Worm (Caenorhabditis elegans) whole organism, young adult: Measurements from ENCODE around the gene col-73.

Experiments
- B0261.1 ChIP-seq: sonication (generic microtip); optimal IDR thresholded peaks from 2 replicates; lab custom pipeline; 2016; ENCODE audit warnings: mild to moderate bottlenecking, missing genetic modification characterization, moderate library complexity, missing compliant biosample characterization
- C06A6.2 ChIP-seq: fragments of 200-800 bp; sonication (Bioruptor generic); conservative IDR thresholded peaks from 2 replicates; pipeline ENCODE4 v1.3.6; 2022; ENCODE audit warnings: missing genetic modification characterization, missing compliant biosample characterization
- F22D6.2 ChIP-seq: sonication (generic microtip); optimal IDR thresholded peaks from 2 replicates; lab custom pipeline; 2016; ENCODE audit warnings: mild to moderate bottlenecking, missing genetic modification characterization, missing compliant biosample characterization
- F55B11.4 ChIP-seq: sonication (generic microtip); optimal IDR thresholded peaks from 2 replicates; lab custom pipeline; 2016; ENCODE audit warnings: missing compliant biosample characterization, missing genetic modification characterization, borderline replicate concordance; ENCODE audit not compliant: insufficient read depth
- K12H6.12 ChIP-seq: fragments of 200-800 bp; sonication (Bioruptor generic); optimal IDR thresholded peaks from 2 replicates; lab custom pipeline; 2018; ENCODE audit warnings: mild to moderate bottlenecking, missing genetic modification characterization, missing compliant biosample characterization
- Y67H2A.10 ChIP-seq: fragments of 200-800 bp; sonication (Bioruptor generic); conservative IDR thresholded peaks from 2 replicates; pipeline ENCODE4 v1.3.6; 2022; ENCODE audit warnings: missing genetic modification reagents, missing genetic modification characterization, missing compliant biosample characterization
- aptf-3 ChIP-seq: fragments of 200-800 bp; sonication (Bioruptor generic); IDR thresholded peaks from 2 replicates; pipeline ENCODE4 v1.3.6; 2022; ENCODE audit warnings: missing genetic modification characterization, missing compliant biosample characterization
- bed-1 ChIP-seq: fragments of 200-800 bp; sonication (Bioruptor generic); IDR thresholded peaks from 2 replicates; pipeline ENCODE4 v1.3.6; 2022; ENCODE audit warnings: missing genetic modification reagents, missing genetic modification characterization, missing compliant biosample characterization
- ccch-3 ChIP-seq: fragments of 200-800 bp; sonication (Bioruptor generic); optimal IDR thresholded peaks from 2 replicates; lab custom pipeline; 2018; ENCODE audit warnings: mild to moderate bottlenecking, missing genetic modification characterization, missing compliant biosample characterization
- ceh-100 ChIP-seq: fragments of 200-800 bp; sonication (Bioruptor generic); IDR thresholded peaks from 2 replicates; pipeline ENCODE4 v1.3.6; 2022; ENCODE audit warnings: missing genetic modification reagents, missing genetic modification characterization, missing compliant biosample characterization
- ceh-27 ChIP-seq: fragments of 200-800 bp; sonication (Bioruptor generic); optimal IDR thresholded peaks from 2 replicates; lab custom pipeline; 2018; ENCODE audit warnings: mild to moderate bottlenecking, missing genetic modification characterization, moderate library complexity, missing compliant biosample characterization
- ceh-79 ChIP-seq: sonication (generic microtip); optimal IDR thresholded peaks from 2 replicates; lab custom pipeline; 2017; ENCODE audit warnings: mild to moderate bottlenecking, missing genetic modification characterization, missing compliant biosample characterization
- die-1 ChIP-seq: sonication (generic microtip); optimal IDR thresholded peaks from 2 replicates; lab custom pipeline; 2016; ENCODE audit warnings: missing genotype, mild to moderate bottlenecking, missing genetic modification characterization, missing compliant biosample characterization
- efl-1 ChIP-seq: fragments of 150-350 bp; optimal IDR thresholded peaks from 2 replicates; lab custom pipeline; 2014; ENCODE audit warnings: missing biosample characterization, missing genetic modification reagents, missing genetic modification characterization
- egl-44 ChIP-seq: fragments of 200-800 bp; sonication (Bioruptor generic); IDR thresholded peaks from 2 replicates; pipeline ENCODE4 v1.3.6; 2022; ENCODE audit warnings: missing genetic modification reagents, missing genetic modification characterization, missing compliant biosample characterization
- egrh-3 ChIP-seq: fragments of 200-800 bp; sonication (Bioruptor generic); IDR thresholded peaks from 2 replicates; pipeline ENCODE4 v1.3.6; 2022; ENCODE audit warnings: missing genetic modification reagents, missing genetic modification characterization, missing compliant biosample characterization
- fkh-3 ChIP-seq: sonication (generic microtip); optimal IDR thresholded peaks from 2 replicates; lab custom pipeline; 2016; ENCODE audit warnings: mild to moderate bottlenecking, missing genetic modification characterization, missing compliant biosample characterization
- hlh-26 ChIP-seq: fragments of 200-800 bp; sonication (Bioruptor generic); conservative IDR thresholded peaks from 2 replicates; pipeline ENCODE4 v1.3.6; 2022; ENCODE audit warnings: missing genetic modification reagents, missing genetic modification characterization, missing compliant biosample characterization
- hmg-1.2 ChIP-seq: fragments of 200-800 bp; sonication (Bioruptor generic); IDR thresholded peaks from 2 replicates; pipeline ENCODE4 v1.3.6; 2022; ENCODE audit warnings: missing genetic modification reagents, missing genetic modification characterization, missing compliant biosample characterization
- lag-1 ChIP-seq: fragments of 200-800 bp; sonication (Bioruptor generic); IDR thresholded peaks from 2 replicates; pipeline ENCODE4 v1.3.6; 2022; ENCODE audit warnings: missing genetic modification reagents, missing genetic modification characterization, missing compliant biosample characterization
- lin-40 ChIP-seq: sonication (generic microtip); optimal IDR thresholded peaks from 2 replicates; lab custom pipeline; 2016; ENCODE audit warnings: missing genetic modification characterization, mild to moderate bottlenecking, missing compliant biosample characterization, missing genotype, missing genetic modification reagents
- lin-54 ChIP-seq: fragments of 200-800 bp; sonication (Bioruptor generic); optimal IDR thresholded peaks from 2 replicates; lab custom pipeline; 2018; ENCODE audit warnings: mild to moderate bottlenecking, missing genetic modification characterization, missing compliant biosample characterization
- lsl-1 ChIP-seq: fragments of 200-800 bp; sonication (Bioruptor generic); optimal IDR thresholded peaks from 2 replicates; lab custom pipeline; 2018; ENCODE audit warnings: mild to moderate bottlenecking, missing genetic modification characterization, moderate library complexity, missing compliant biosample characterization
- madf-10 ChIP-seq: sonication (generic microtip); optimal IDR thresholded peaks from 2 replicates; lab custom pipeline; 2016; ENCODE audit warnings: mild to moderate bottlenecking, missing genetic modification characterization, missing compliant biosample characterization
- mcd-1 ChIP-seq: fragments of 200-800 bp; sonication (Bioruptor generic); IDR thresholded peaks from 2 replicates; pipeline ENCODE4 v1.3.6; 2022; ENCODE audit warnings: missing genetic modification reagents, missing genetic modification characterization, missing compliant biosample characterization
- mes-4 ChIP-seq: sonication (generic microtip); optimal IDR thresholded peaks from 2 replicates; lab custom pipeline; 2016; ENCODE audit warnings: missing genotype, missing genetic modification characterization, missing compliant biosample characterization
- mxl-1 ChIP-seq: sonication (generic microtip); optimal IDR thresholded peaks from 2 replicates; lab custom pipeline; 2016; ENCODE audit warnings: missing genetic modification characterization, missing compliant biosample characterization
- nfya-1 ChIP-seq: sonication (generic microtip); optimal IDR thresholded peaks from 2 replicates; lab custom pipeline; 2017; ENCODE audit warnings: antibody characterized with exemption, missing compliant biosample characterization, missing genetic modification characterization, borderline replicate concordance; ENCODE audit not compliant: insufficient read depth
- nhr-179 ChIP-seq: sonication (generic microtip); optimal IDR thresholded peaks from 2 replicates; lab custom pipeline; 2016; ENCODE audit warnings: mild to moderate bottlenecking, missing genetic modification characterization, missing compliant biosample characterization
- nhr-27 ChIP-seq: fragments of 200-800 bp; sonication (Bioruptor generic); optimal IDR thresholded peaks from 2 replicates; lab custom pipeline; 2018; ENCODE audit warnings: mild to moderate bottlenecking, missing genetic modification characterization, moderate library complexity, missing compliant biosample characterization
- nhr-80 ChIP-seq: sonication (generic microtip); optimal IDR thresholded peaks from 2 replicates; lab custom pipeline; 2016; ENCODE audit warnings: missing genetic modification characterization, missing compliant biosample characterization
- rpc-1 ChIP-seq, 2 experiments: fragments of 150-350 bp in 1 of 2; sonication (generic microtip) in 1 of 2; optimal IDR thresholded peaks; 2 replicates each; lab custom pipeline; 2014 to 2018; ENCODE audit warnings: missing biosample characterization in 1 of 2, missing genetic modification characterization in 1 of 2, missing genetic modification reagents in 1 of 2, missing genotype in 1 of 2
- snpc-1.1 ChIP-seq: sonication (generic microtip); optimal IDR thresholded peaks from 2 replicates; lab custom pipeline; 2017; ENCODE audit warnings: missing genetic modification characterization, mild to moderate bottlenecking, missing compliant biosample characterization, antibody characterized with exemption, moderate library complexity, missing genotype, missing genetic modification reagents; ENCODE audit not compliant: insufficient read depth
- snpc-3.4 ChIP-seq: sonication (generic microtip); optimal IDR thresholded peaks from 2 replicates; lab custom pipeline; 2017; ENCODE audit warnings: missing genetic modification characterization, mild to moderate bottlenecking, missing compliant biosample characterization, antibody characterized with exemption, moderate library complexity, missing genotype, missing genetic modification reagents
- tbp1 ChIP-seq: fragments of 200-800 bp; sonication (Bioruptor generic); optimal IDR thresholded peaks from 2 replicates; lab custom pipeline; 2018; ENCODE audit warnings: mild to moderate bottlenecking, missing genetic modification characterization, missing compliant biosample characterization
- tbx-9 ChIP-seq: sonication (generic microtip); optimal IDR thresholded peaks from 2 replicates; lab custom pipeline; 2016; ENCODE audit warnings: borderline replicate concordance, missing genetic modification characterization, inconsistent platforms, missing compliant biosample characterization
- tlf-1 ChIP-seq: fragments of 200-800 bp; sonication (Bioruptor generic); optimal IDR thresholded peaks from 2 replicates; lab custom pipeline; 2018; ENCODE audit warnings: mild to moderate bottlenecking, missing genetic modification characterization, missing compliant biosample characterization
- unc-62 ChIP-seq: fragments of 150-350 bp; optimal IDR thresholded peaks from 2 replicates; lab custom pipeline; 2014; ENCODE audit warnings: missing biosample characterization, missing genetic modification reagents, missing genetic modification characterization
- ztf-25 ChIP-seq: fragments of 200-800 bp; sonication (Bioruptor generic); IDR thresholded peaks from 2 replicates; pipeline ENCODE4 v1.3.6; 2022; ENCODE audit warnings: missing genetic modification reagents, missing genetic modification characterization, missing compliant biosample characterization
- ztf-26 ChIP-seq: sonication (generic microtip); optimal IDR thresholded peaks from 2 replicates; lab custom pipeline; 2017; ENCODE audit warnings: missing genetic modification characterization, missing compliant biosample characterization
- ztf-28 ChIP-seq: fragments of 200-800 bp; sonication (Bioruptor generic); IDR thresholded peaks from 2 replicates; pipeline ENCODE4 v1.3.6; 2022; ENCODE audit warnings: missing genetic modification reagents, missing genetic modification characterization, missing compliant biosample characterization

col-73 gene

DNA sequence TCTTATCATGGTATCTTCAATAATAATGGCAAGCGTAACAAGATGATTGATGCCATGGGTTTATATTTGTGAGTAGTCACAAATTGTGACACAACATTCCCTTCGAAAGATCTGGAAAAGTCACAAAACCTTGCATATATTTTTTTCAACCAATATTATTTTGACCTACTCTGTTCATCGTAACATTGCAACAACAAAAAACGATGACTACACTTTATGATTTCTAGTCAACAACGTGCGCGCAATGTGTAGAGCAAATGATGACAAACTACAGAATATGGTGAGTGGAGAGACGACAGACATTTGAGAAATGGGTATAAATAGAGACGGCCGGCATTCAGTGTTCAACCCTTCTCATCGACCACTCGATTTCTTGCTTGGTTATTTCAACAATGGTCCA lies 8.8 kb upstream of the col-73 start, which contains the start of gene gst-7 (continued):
- TF ChIP-seq ceh-27 (GFP tag; lab: Kevin White, UChicago) (peak; percentile 38), rpc-1 (optimal IDR thresholded peaks at IDR 0.05; lab: Kevin White, UChicago) (no peak), rpc-1 (tag; optimal IDR thresholded peaks at IDR 0.05; lab: Kevin White, UChicago) (no peak), lsl-1 (peak; percentile 10), ceh-100 (GFP tag; lab: Robert Waterston, UW) (no peak), nhr-27 (no peak), egl-44 (GFP tag; lab: Robert Waterston, UW) (no peak), ceh-79 (tag; lab: Kevin White, UChicago) (no peak), nhr-80 (tag; lab: Kevin White, UChicago) (peak; percentile 58), snpc-3.4 (tag; lab: Kevin White, UChicago) (no peak), mcd-1 (GFP tag; lab: Robert Waterston, UW) (no peak), fkh-3 (tag; lab: Kevin White, UChicago) (no peak), mxl-1 (tag; lab: Kevin White, UChicago) (no peak), C06A6.2 (GFP tag; lab: Robert Waterston, UW) (no peak), F55B11.4 (tag; lab: Kevin White, UChicago) (no peak), lag-1 (GFP tag; lab: Robert Waterston, UW) (no peak), ztf-26 (no peak), nhr-179 (no peak), B0261.1 (tag; lab: Kevin White, UChicago) (no peak), tbp1 (GFP tag; lab: Kevin White, UChicago) (peak; percentile 41), lin-54 (GFP tag; lab: Kevin White, UChicago) (peak; percentile 18), hlh-26 (GFP tag; lab: Robert Waterston, UW) (no peak), egrh-3 (GFP tag; lab: Robert Waterston, UW) (no peak), K12H6.12 (tag; lab: Kevin White, UChicago) (no peak), madf-10 (tag; lab: Kevin White, UChicago) (no peak), Y67H2A.10 (GFP tag; lab: Robert Waterston, UW) (no peak), tlf-1 (GFP tag; lab: Kevin White, UChicago) (no peak), F22D6.2 (tag; lab: Kevin White, UChicago) (no peak), ccch-3 (no peak), die-1 (tag; lab: Kevin White, UChicago) (no peak), ztf-25 (no peak), efl-1 (GFP tag; lab: Kevin White, UChicago) (peak; percentile 68), hmg-1.2 (GFP tag; lab: Robert Waterston, UW) (peak; percentile 58; the same call in 1 of the 2 replicates), snpc-1.1 (no peak), tbx-9 (tag; lab: Kevin White, UChicago) (no peak), unc-62 (no peak), ztf-28 (no peak), lin-40 (peak; percentile 28), nfya-1 (no peak), mes-4 (tag; lab: Kevin White, UChicago) (no peak), bed-1 (GFP tag; lab: Robert Waterston, UW) (no peak), aptf-3 (GFP tag; lab: Robert Waterston, UW) (0 out of 2 replicates have a peak, but pooled peaks have one; percentile 60)
